Worm (Caenorhabditis elegans): Measurements from ENCODE around the gene nspc-17.
"Not testable (repeated sequence)": the region's sequence is repeated elsewhere in the genome, so short reads cannot be mapped to it uniquely, and the experiment has no call there.

The nspc-17 gene

ce11 chrX:14525081-14525324, at the start of gene nspc-17:
Gene nspc-17 (minus strand): TSS chrX:14525181.
- TF ChIP-seq sdc-2 (tag; optimal IDR thresholded peaks at IDR 0.05); fax-1 (tag; optimal IDR thresholded peaks at IDR 0.05); C38D4.7 (GFP tag; optimal IDR thresholded peaks at IDR 0.05): not testable (repeated sequence)

- TF ChIP-seq madf-2 (tag; optimal IDR thresholded peaks at IDR 0.05): no peak
- TF ChIP-seq tbx-7 (tag; optimal IDR thresholded peaks at IDR 0.05): no peak
- TF ChIP-seq ceh-2 (tag; optimal IDR thresholded peaks at IDR 0.05): no peak
- TF ChIP-seq unc-86 (tag; optimal IDR thresholded peaks at IDR 0.05): no peak
- TF ChIP-seq hlh-13 (GFP tag; optimal IDR thresholded peaks at IDR 0.05): no peak
- no peak for TF ChIP-seq pat-9 (tag; optimal IDR thresholded peaks at IDR 0.05)
- TF ChIP-seq ceh-34 (tag; optimal IDR thresholded peaks at IDR 0.05): no peak
- no peak for TF ChIP-seq sdc-2 (tag; optimal IDR thresholded peaks at IDR 0.05)
- no peak for TF ChIP-seq nhr-232 (tag; optimal IDR thresholded peaks at IDR 0.05)
- no peak for TF ChIP-seq hlh-30 (tag; optimal IDR thresholded peaks at IDR 0.05; ENCODE audit: insufficient read depth)
- no peak for TF ChIP-seq nfya-1 (tag; optimal IDR thresholded peaks at IDR 0.05)
- no peak for TF ChIP-seq ceh-31 (tag; optimal IDR thresholded peaks at IDR 0.05)
- no peak for TF ChIP-seq C38D4.7 (GFP tag; optimal IDR thresholded peaks at IDR 0.05)
- no peak for TF ChIP-seq fkh-10 (GFP tag; optimal IDR thresholded peaks at IDR 0.05)
- TF ChIP-seq ceh-18 (tag; optimal IDR thresholded peaks at IDR 0.05): no peak
- TF ChIP-seq sox-2 (GFP tag; IDR thresholded peaks at IDR 0.05): no peak
- TF ChIP-seq C08G9.2 (tag; optimal IDR thresholded peaks at IDR 0.05): no peak
- no peak for TF ChIP-seq hlh-8 (tag; optimal IDR thresholded peaks at IDR 0.05)
- no peak for TF ChIP-seq K02D7.2 (tag; optimal IDR thresholded peaks at IDR 0.05)
- TF ChIP-seq ceh-24 (tag; optimal IDR thresholded peaks at IDR 0.05): no peak
Measured at ce11 chrX:14572419-14572818, 47.4 kb upstream of the nspc-17 start, which contains the start of gene lron-1. Gene lron-1 (plus strand): TSS chrX:14572719.

ce11 chrX:14571277-14571676, 46.3 kb upstream of the nspc-17 start:
- TF ChIP-seq npax-4 (tag; optimal IDR thresholded peaks at IDR 0.05) (no peak), pha-2 (tag; optimal IDR thresholded peaks at IDR 0.05) (peak; percentile 65), ceh-22 (tag; optimal IDR thresholded peaks at IDR 0.05) (peak; percentile 70), tbx-2 (tag; optimal IDR thresholded peaks at IDR 0.05) (peak; percentile 43), ceh-2 (tag; optimal IDR thresholded peaks at IDR 0.05) (no peak), fax-1 (tag; optimal IDR thresholded peaks at IDR 0.05) (no peak)

ce11 chrX:14568258-14568763, 43.3 kb upstream of the nspc-17 start:
- TF ChIP-seq K02D7.2 (tag; optimal IDR thresholded peaks at IDR 0.05): no peak
- no peak for TF ChIP-seq ceh-6 (GFP tag; optimal IDR thresholded peaks at IDR 0.05)
- TF ChIP-seq eyg-1 (tag; optimal IDR thresholded peaks at IDR 0.05): no peak
- TF ChIP-seq dve-1 (tag; optimal IDR thresholded peaks at IDR 0.05): peak; percentile 7
- no peak for TF ChIP-seq ceh-48 (tag; optimal IDR thresholded peaks at IDR 0.05)
- peak; percentile 14 for TF ChIP-seq elt-2 (tag; optimal IDR thresholded peaks at IDR 0.05)

ce11 chrX:14566047-14566446, 41.1 kb upstream of the nspc-17 start:
- TF ChIP-seq T23F11.4 (GFP tag; optimal IDR thresholded peaks at IDR 0.05) (no peak), unc-86 (tag; optimal IDR thresholded peaks at IDR 0.05) (no peak), pat-9 (tag; optimal IDR thresholded peaks at IDR 0.05) (no peak), C38D4.7 (GFP tag; optimal IDR thresholded peaks at IDR 0.05) (no peak), ceh-24 (tag; optimal IDR thresholded peaks at IDR 0.05) (no peak), ceh-30 (tag; optimal IDR thresholded peaks at IDR 0.05) (no peak), rnt-1 (tag; optimal IDR thresholded peaks at IDR 0.05) (no peak), hlh-30 (tag; optimal IDR thresholded peaks at IDR 0.05; ENCODE audit: insufficient read depth) (no peak), ceh-14 (tag; optimal IDR thresholded peaks at IDR 0.05) (no peak), elt-2 (tag; optimal IDR thresholded peaks at IDR 0.05) (no peak)
